Worm (Caenorhabditis elegans) whole organism, L4 larva: ENCODE data around the gene gldi-8.

ENCODE experiments used
- D1046.2 ChIP-seq: fragments of 200-800 bp; sonication (Bioruptor generic); IDR thresholded peaks from 2 replicates; pipeline ENCODE4 v1.3.6; 2022; ENCODE audit warnings: missing genetic modification characterization, missing compliant biosample characterization
- ceh-82 ChIP-seq: sonication (generic microtip); optimal IDR thresholded peaks from 2 replicates; lab custom pipeline; 2017; ENCODE audit warnings: missing biosample characterization, missing genetic modification characterization
- dmd-6 ChIP-seq: fragments of 200-800 bp; sonication (Bioruptor generic); IDR thresholded peaks from 2 replicates; pipeline ENCODE4 v1.3.6; 2022; ENCODE audit warnings: missing genetic modification reagents, missing genetic modification characterization, missing compliant biosample characterization
- dmd-9 ChIP-seq: fragments of 200-800 bp; sonication (Bioruptor generic); IDR thresholded peaks from 2 replicates; pipeline ENCODE4 v1.3.6; 2022; ENCODE audit warnings: missing genetic modification reagents, missing genetic modification characterization, missing compliant biosample characterization
- fkh-10 ChIP-seq: fragments of 150-350 bp; optimal IDR thresholded peaks from 2 replicates; lab custom pipeline; 2014; ENCODE audit warnings: missing biosample characterization, missing genetic modification reagents, missing genetic modification characterization
- fos-1 ChIP-seq: fragments of 150-350 bp; optimal IDR thresholded peaks from 2 replicates; lab custom pipeline; 2014; ENCODE audit warnings: missing biosample characterization, missing genetic modification characterization
- lin-1 ChIP-seq: fragments of 200-800 bp; sonication (Bioruptor generic); IDR thresholded peaks from 2 replicates; pipeline ENCODE4 v1.3.6; 2022; ENCODE audit warnings: missing genetic modification reagents, missing genetic modification characterization, missing compliant biosample characterization
- lin-39 ChIP-seq: fragments of 150-350 bp; optimal IDR thresholded peaks from 2 replicates; lab custom pipeline; 2014; ENCODE audit warnings: missing biosample characterization, missing genetic modification reagents, missing genetic modification characterization
- mep-1 ChIP-seq: fragments of 150-350 bp; sonication (generic microtip); optimal IDR thresholded peaks from 3 replicates; lab custom pipeline; 2014; ENCODE audit warnings: missing biosample characterization, missing genetic modification characterization
- nhr-25 ChIP-seq: sonication (generic microtip); optimal IDR thresholded peaks from 2 replicates; lab custom pipeline; 2017; ENCODE audit warnings: missing genetic modification characterization, mild to moderate bottlenecking, missing compliant biosample characterization, antibody characterized with exemption, moderate library complexity, borderline replicate concordance; ENCODE audit not compliant: insufficient read depth
- pha-4 ChIP-seq, 2 experiments: fragments of 150-350 bp in 1 of 2; fragments of 200-800 bp in 1 of 2; sonication (Bioruptor generic) in 1 of 2; IDR thresholded peaks in 1 of 2; optimal IDR thresholded peaks in 1 of 2; 2 replicates each; pipeline versions ENCODE4 v1.3.6 to Lab custom; 2014 to 2022; ENCODE audit warnings: missing genetic modification characterization in 2 of 2, missing genetic modification reagents in 2 of 2, missing biosample characterization in 1 of 2, missing compliant biosample characterization in 1 of 2
- spr-3 ChIP-seq: fragments of 200-800 bp; sonication (Bioruptor generic); optimal IDR thresholded peaks from 2 replicates; lab custom pipeline; 2018; ENCODE audit warnings: mild to moderate bottlenecking, missing genetic modification characterization, missing compliant biosample characterization
- unc-39 ChIP-seq: sonication (generic microtip); optimal IDR thresholded peaks from 2 replicates; lab custom pipeline; 2017; ENCODE audit warnings: missing biosample characterization, missing genetic modification characterization

DNA sequence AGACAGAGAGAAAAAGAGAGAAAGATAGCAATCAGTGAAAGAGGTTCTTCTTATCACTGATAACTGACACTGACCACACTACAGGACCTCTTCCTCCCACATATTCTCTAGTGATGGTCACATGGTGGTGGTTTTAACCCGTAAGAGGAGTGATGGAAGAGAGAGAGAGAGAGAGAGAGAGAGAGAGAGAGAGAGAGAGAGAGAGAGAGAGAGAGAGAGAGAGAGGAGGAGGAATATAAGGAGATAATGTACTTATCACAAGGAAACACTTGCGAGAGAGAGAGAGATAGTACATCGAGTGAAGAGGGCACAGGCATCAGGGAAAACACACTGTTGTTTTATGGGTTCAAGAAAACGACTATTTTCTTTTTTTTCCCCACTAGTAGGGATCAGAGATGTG lies 49.9 kb downstream of the gldi-8 start:
- peak; percentile 78 for TF ChIP-seq mep-1 (tag; lab: Kevin White, UChicago)
- TF ChIP-seq dmd-9 (GFP tag; lab: Robert Waterston, UW), result no peak
- no peak for TF ChIP-seq fkh-10 (GFP tag; lab: Kevin White, UChicago)
- no peak for TF ChIP-seq fos-1 (tag; lab: Kevin White, UChicago)
- TF ChIP-seq ceh-82 (tag; lab: Kevin White, UChicago), result no peak
- TF ChIP-seq nhr-25 (tag; lab: Kevin White, UChicago), result peak; percentile 30
- peak; percentile 67; the same call in 1 of the 2 replicates for TF ChIP-seq pha-4 (GFP tag; IDR thresholded peaks at IDR 0.05; lab: Robert Waterston, UW)
- no peak for TF ChIP-seq pha-4 (tag; optimal IDR thresholded peaks at IDR 0.05; lab: Kevin White, UChicago)
- no peak for TF ChIP-seq unc-39 (tag; lab: Kevin White, UChicago)
- TF ChIP-seq spr-3 (GFP tag; lab: Kevin White, UChicago), result no peak
- TF ChIP-seq D1046.2 (GFP tag; lab: Robert Waterston, UW), result no peak
- TF ChIP-seq dmd-6, result peak; percentile 89
- TF ChIP-seq lin-39 (tag; lab: Kevin White, UChicago), result no peak
- TF ChIP-seq lin-1 (GFP tag; lab: Robert Waterston, UW), result no peak
